Fruit fly (Drosophila melanogaster) whole organism, pupa: ENCODE measurements around the gene CG8176.

Experiments
- CG10348 ChIP-seq: fragments of 200-800 bp; sonication (Bioruptor generic); IDR thresholded peaks from 2 replicates; pipeline ENCODE4 v1.3.6; 2022; ENCODE audit warnings: missing biosample characterization, missing genetic modification characterization
- CG12605 ChIP-seq: fragments of 200-800 bp; sonication (Bioruptor generic); IDR thresholded peaks from 2 replicates; pipeline ENCODE4 v1.3.6; 2022; ENCODE audit warnings: missing biosample characterization, missing genetic modification characterization
- CG13204 ChIP-seq: fragments of 200-800 bp; sonication (Bioruptor generic); optimal IDR thresholded peaks from 2 replicates; lab custom pipeline; 2018; ENCODE audit warnings: missing biosample characterization, mild to moderate bottlenecking, missing genetic modification characterization, moderate library complexity
- CG15710 ChIP-seq: fragments of 200-800 bp; sonication (Bioruptor generic); optimal IDR thresholded peaks from 2 replicates; lab custom pipeline; 2018; ENCODE audit warnings: missing biosample characterization, mild to moderate bottlenecking, missing genetic modification characterization, moderate library complexity
- CG32121 ChIP-seq: fragments of 200-800 bp; sonication (Bioruptor generic); IDR thresholded peaks from 2 replicates; pipeline ENCODE4 v1.3.6; 2022; ENCODE audit warnings: missing biosample characterization, missing genetic modification characterization
- CG34367 ChIP-seq: fragments of 200-800 bp; sonication (Bioruptor generic); optimal IDR thresholded peaks from 2 replicates; lab custom pipeline; 2018; ENCODE audit warnings: missing biosample characterization, mild to moderate bottlenecking, missing genetic modification characterization
- CG4496 ChIP-seq: fragments of 200-800 bp; sonication (Bioruptor generic); IDR thresholded peaks from 3 replicates; pipeline ENCODE4 v1.3.6; 2022; ENCODE audit warnings: missing biosample characterization, missing genetic modification characterization
- CG8301 ChIP-seq: fragments of 200-800 bp; sonication (Bioruptor generic); optimal IDR thresholded peaks from 2 replicates; lab custom pipeline; 2018; ENCODE audit warnings: missing biosample characterization, mild to moderate bottlenecking, missing genetic modification characterization
- CG9948 ChIP-seq: fragments of 200-800 bp; sonication (Bioruptor generic); optimal IDR thresholded peaks from 2 replicates; lab custom pipeline; 2018; ENCODE audit warnings: missing biosample characterization, mild to moderate bottlenecking, missing genetic modification characterization, moderate library complexity
- D1 ChIP-seq: fragments of 200-800 bp; sonication (Bioruptor generic); optimal IDR thresholded peaks from 2 replicates; lab custom pipeline; 2018; ENCODE audit warnings: missing biosample characterization, mild to moderate bottlenecking, missing genetic modification characterization, moderate library complexity
- EcR ChIP-seq: fragments of 200-800 bp; sonication (Bioruptor generic); optimal IDR thresholded peaks from 3 replicates; lab custom pipeline; 2019; ENCODE audit warnings: missing biosample characterization, missing genetic modification characterization, mild to moderate bottlenecking, moderate library complexity, missing genetic modification reagents
- Ets98B ChIP-seq: fragments of 200-800 bp; sonication (Bioruptor generic); IDR thresholded peaks from 2 replicates; pipeline ENCODE4 v1.3.6; 2022; ENCODE audit warnings: missing biosample characterization, missing genetic modification characterization
- Pif1A ChIP-seq: fragments of 200-800 bp; sonication (Bioruptor generic); optimal IDR thresholded peaks from 3 replicates; lab custom pipeline; 2016; ENCODE audit warnings: missing biosample characterization, missing genetic modification characterization
- Pif1B ChIP-seq: fragments of 200-800 bp; sonication (Bioruptor generic); optimal IDR thresholded peaks from 3 replicates; lab custom pipeline; 2016; ENCODE audit warnings: missing biosample characterization, missing genetic modification characterization
- Snoo ChIP-seq: fragments of 200-800 bp; sonication (Bioruptor generic); optimal IDR thresholded peaks from 3 replicates; lab custom pipeline; 2017; ENCODE audit warnings: missing biosample characterization, mild to moderate bottlenecking, missing genetic modification characterization, inconsistent platforms
- fd96Ca ChIP-seq: fragments of 200-800 bp; sonication (Bioruptor generic); IDR thresholded peaks from 3 replicates; pipeline ENCODE4 v1.3.6; 2022; ENCODE audit warnings: missing biosample characterization, missing genetic modification characterization
- gl ChIP-seq: fragments of 200-800 bp; sonication (Bioruptor generic); optimal IDR thresholded peaks from 2 replicates; lab custom pipeline; 2018; ENCODE audit warnings: missing biosample characterization, mild to moderate bottlenecking, missing genetic modification characterization

Gene CG8176

dm6 chr3R:9500193-9501051 lies 15.4 kb upstream of the CG8176 start:
- TF ChIP-seq Pif1A (no peak), CG4496 (GFP tag; lab: Robert Waterston, UW) (0 out of 3 replicates have a peak, but pooled peaks have one; percentile 12), CG12605 (GFP tag; lab: Robert Waterston, UW) (no peak), EcR (GFP tag; lab: Kevin White, UChicago) (peak; percentile 91)
- TF ChIP-seq, all 21 proteins: peak for 2

- TF ChIP-seq CG34367 (tag; lab: Kevin White, UChicago) (no peak), D1 (tag; lab: Kevin White, UChicago) (no peak), EcR (GFP tag; lab: Kevin White, UChicago) (no peak)
These were observed 14.1 kb upstream of the CG8176 start for dm6 chr3R:9501489-9502415.

DNA sequence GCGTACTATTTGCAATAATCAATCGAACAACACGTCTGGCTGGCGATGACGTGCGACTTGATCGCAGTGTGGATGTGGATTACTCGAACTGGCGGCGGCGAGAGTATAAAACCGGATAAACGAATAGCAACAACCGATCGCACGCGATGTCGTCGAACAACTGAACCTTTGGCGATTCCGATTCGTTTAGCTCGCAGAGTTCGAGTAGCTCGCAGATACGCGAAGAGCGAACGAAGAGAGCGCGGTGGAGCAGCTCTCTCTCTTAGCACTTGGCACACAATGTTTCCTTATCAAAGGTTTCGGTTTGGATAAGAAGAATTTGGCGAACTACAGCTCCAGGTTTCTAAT lies 13.4 kb upstream of the CG8176 start, which contains the start of gene RhoL:
Gene RhoL (minus strand): TSS at position 166 of the 348 bp plus-strand sequence.
- peak; percentile 2 for TF ChIP-seq CG15710 (tag; lab: Kevin White, UChicago)
- TF ChIP-seq EcR (GFP tag; lab: Kevin White, UChicago) = peak; percentile 65
- no peak for TF ChIP-seq Pif1A
- TF ChIP-seq CG32121 (GFP tag; lab: Robert Waterston, UW) = peak; percentile 44
- TF ChIP-seq gl = no peak
- no peak for TF ChIP-seq CG13204 (GFP tag; lab: Kevin White, UChicago)
- peak; percentile 2 for TF ChIP-seq CG34367 (tag; lab: Kevin White, UChicago)
- TF ChIP-seq CG4496 (GFP tag; lab: Robert Waterston, UW) = peak; percentile 69
- peak; percentile 27 for TF ChIP-seq Pif1B
- no peak for TF ChIP-seq CG9948 (tag; lab: Kevin White, UChicago)
- TF ChIP-seq CG12605 (GFP tag; lab: Robert Waterston, UW) = peak; percentile 83
- TF ChIP-seq Ets98B (GFP tag; lab: Robert Waterston, UW) = peak; percentile 73; the same call in 1 of the 2 replicates

DNA sequence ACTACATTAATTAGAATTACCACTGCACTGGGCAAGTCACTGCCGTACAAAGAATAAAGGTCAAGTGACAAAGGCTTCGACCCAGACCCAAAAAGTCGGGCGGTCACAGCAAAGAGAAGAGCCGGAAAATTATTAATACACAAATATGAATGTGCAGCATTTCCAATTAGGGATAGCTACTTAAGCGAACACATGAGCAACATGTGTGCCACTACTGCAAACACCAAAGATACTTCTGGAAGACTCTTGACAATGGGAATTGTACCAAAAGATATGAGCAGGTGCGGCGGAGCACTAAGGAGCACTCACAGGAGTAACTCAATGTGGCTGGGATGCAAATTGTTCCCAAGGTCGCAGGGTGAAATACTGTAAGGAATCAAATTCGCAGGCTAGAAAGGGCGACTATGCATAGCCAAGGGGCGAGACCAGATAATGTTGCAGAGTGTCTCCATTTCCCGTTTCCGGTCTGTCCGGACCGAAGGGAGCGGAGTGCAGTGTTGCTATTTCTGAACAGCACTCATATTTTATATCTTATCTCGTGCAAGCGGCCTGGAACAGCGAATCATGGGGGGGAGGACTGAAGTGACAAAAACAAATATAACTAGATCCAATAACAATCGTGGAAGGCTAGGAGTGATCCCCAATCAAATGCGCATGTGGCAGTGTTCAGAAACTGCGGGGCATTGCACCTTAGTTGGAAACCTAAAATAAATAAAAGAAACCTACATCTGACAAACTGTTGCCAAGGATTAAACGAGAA lies 12.3 kb upstream of the CG8176 start:
- TF ChIP-seq Snoo (tag; lab: Kevin White, UChicago) = no peak
- TF ChIP-seq EcR (GFP tag; lab: Kevin White, UChicago) = peak; percentile 35
- no peak for TF ChIP-seq CG10348 (GFP tag; lab: Robert Waterston, UW)
- no peak for TF ChIP-seq CG13204 (GFP tag; lab: Kevin White, UChicago)
- TF ChIP-seq CG15710 (tag; lab: Kevin White, UChicago) = no peak
- TF ChIP-seq CG4496 (GFP tag; lab: Robert Waterston, UW) = 0 out of 3 replicates have a peak, but pooled peaks have one; percentile 8

DNA sequence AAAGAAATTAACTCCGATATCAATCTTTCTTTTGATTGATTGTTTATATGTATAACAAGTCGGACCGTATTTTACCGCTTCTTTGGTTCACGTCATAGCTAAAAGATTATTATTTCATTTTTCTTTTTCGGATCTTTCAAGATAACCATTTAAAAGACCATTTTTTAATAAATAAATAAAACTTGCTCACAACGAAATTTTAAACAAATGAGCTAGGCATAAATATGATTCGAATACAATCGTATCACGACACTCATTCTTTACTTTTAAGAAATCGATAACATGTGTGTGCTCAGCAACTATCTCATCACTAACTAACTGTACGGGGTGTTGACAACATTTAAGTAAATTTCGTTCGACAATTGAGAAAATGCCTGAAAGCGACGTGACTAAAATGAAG lies 11.5 kb upstream of the CG8176 start, which contains the start of gene CG8149:
Gene CG8149 (plus strand): TSS at position 302 of the 400 bp plus-strand sequence.
- TF ChIP-seq Pif1A (no peak), Ets98B (GFP tag; lab: Robert Waterston, UW) (no peak), D1 (tag; lab: Kevin White, UChicago) (no peak), CG13204 (GFP tag; lab: Kevin White, UChicago) (no peak)

- TF ChIP-seq CG12605 (GFP tag; lab: Robert Waterston, UW) (no peak), CG9948 (tag; lab: Kevin White, UChicago) (no peak), fd96Ca (no peak), CG8301 (tag; lab: Kevin White, UChicago) (no peak), CG32121 (GFP tag; lab: Robert Waterston, UW) (no peak)
These were observed 5.7 kb upstream of the CG8176 start, which contains the start of gene rump for dm6 chr3R:9510070-9510518. Gene rump (minus strand): TSS chr3R:9510324.
